Fruit fly (Drosophila melanogaster) whole organism, embryonic: Measurements from ENCODE around the gene CG7530.

ENCODE experiments used
- ATbp ChIP-seq: fragments of 200-800 bp; sonication (Bioruptor generic); optimal IDR thresholded peaks from 2 replicates; lab custom pipeline; 2017; ENCODE audit warnings: missing biosample characterization, mild to moderate bottlenecking, missing genetic modification characterization, missing genetic modification reagents
- CG11504 ChIP-seq: fragments of 200-800 bp; sonication (Bioruptor generic); optimal IDR thresholded peaks from 3 replicates; lab custom pipeline; 2019; ENCODE audit warnings: missing biosample characterization, mild to moderate bottlenecking, missing genetic modification characterization, moderate library complexity
- CG12071 ChIP-seq: fragments of 200-800 bp; sonication (Bioruptor generic); optimal IDR thresholded peaks from 3 replicates; lab custom pipeline; 2018; ENCODE audit warnings: missing biosample characterization, mild to moderate bottlenecking, missing genetic modification characterization
- CG12391 ChIP-seq: fragments of 200-800 bp; sonication (Bioruptor generic); optimal IDR thresholded peaks from 3 replicates; lab custom pipeline; 2018; ENCODE audit warnings: missing biosample characterization, mild to moderate bottlenecking, missing genetic modification characterization, moderate library complexity
- CG13424 ChIP-seq: fragments of 200-800 bp; sonication (Bioruptor generic); optimal IDR thresholded peaks from 2 replicates; lab custom pipeline; 2019; ENCODE audit warnings: missing biosample characterization, mild to moderate bottlenecking, missing genetic modification characterization, moderate library complexity
- CG14710 ChIP-seq: fragments of 200-800 bp; sonication (Bioruptor generic); optimal IDR thresholded peaks from 3 replicates; lab custom pipeline; 2019; ENCODE audit warnings: missing biosample characterization, mild to moderate bottlenecking, missing genetic modification characterization, moderate library complexity
- CG1529 ChIP-seq: fragments of 200-800 bp; sonication (Bioruptor generic); optimal IDR thresholded peaks from 3 replicates; lab custom pipeline; 2018; ENCODE audit warnings: missing biosample characterization, missing genetic modification characterization
- CG17568 ChIP-seq: fragments of 200-800 bp; sonication (Bioruptor generic); optimal IDR thresholded peaks from 2 replicates; lab custom pipeline; 2018; ENCODE audit warnings: missing biosample characterization, mild to moderate bottlenecking, missing genetic modification characterization, moderate library complexity
- CG17802 ChIP-seq: fragments of 200-800 bp; sonication (Bioruptor generic); optimal IDR thresholded peaks from 2 replicates; lab custom pipeline; 2018; ENCODE audit warnings: missing biosample characterization, mild to moderate bottlenecking, missing genetic modification characterization, moderate library complexity
- CG2116 ChIP-seq: fragments of 200-800 bp; sonication (Bioruptor generic); optimal IDR thresholded peaks from 3 replicates; lab custom pipeline; 2018; ENCODE audit warnings: missing biosample characterization, mild to moderate bottlenecking, missing genetic modification characterization
- CG3163 ChIP-seq: fragments of 200-800 bp; sonication (Bioruptor generic); optimal IDR thresholded peaks from 3 replicates; lab custom pipeline; 2016; ENCODE audit warnings: missing biosample characterization, missing genetic modification characterization
- CG3838 ChIP-seq: fragments of 200-800 bp; sonication (Bioruptor generic); optimal IDR thresholded peaks from 3 replicates; lab custom pipeline; 2016; ENCODE audit warnings: missing biosample characterization, missing genetic modification characterization
- CG42726 ChIP-seq: fragments of 200-800 bp; sonication (Bioruptor generic); IDR thresholded peaks from 2 replicates; pipeline ENCODE4 v1.3.6; 2022; ENCODE audit warnings: missing biosample characterization, missing genetic modification characterization; ENCODE audit not compliant: partially characterized antibody
- CG4282 ChIP-seq: fragments of 200-800 bp; sonication (Bioruptor generic); optimal IDR thresholded peaks from 2 replicates; lab custom pipeline; 2016; ENCODE audit warnings: missing biosample characterization, missing genetic modification characterization
- CG4707 ChIP-seq: fragments of 200-800 bp; sonication (Bioruptor generic); optimal IDR thresholded peaks from 2 replicates; lab custom pipeline; 2018; ENCODE audit warnings: missing biosample characterization, mild to moderate bottlenecking, missing genetic modification characterization, moderate library complexity
- CG6272 ChIP-seq: fragments of 200-800 bp; sonication (Bioruptor generic); IDR thresholded peaks from 2 replicates; pipeline ENCODE4 v1.3.6; 2022; ENCODE audit warnings: missing biosample characterization, missing genetic modification characterization
- CG7786 ChIP-seq: fragments of 200-800 bp; sonication (Bioruptor generic); optimal IDR thresholded peaks from 2 replicates; lab custom pipeline; 2016; ENCODE audit warnings: missing biosample characterization, missing genetic modification characterization
- CG7839 ChIP-seq: fragments of 200-800 bp; sonication (Bioruptor generic); optimal IDR thresholded peaks from 3 replicates; lab custom pipeline; 2018; ENCODE audit warnings: missing biosample characterization, mild to moderate bottlenecking, missing genetic modification characterization, moderate library complexity
- CG8765 ChIP-seq: fragments of 200-800 bp; sonication (Bioruptor generic); IDR thresholded peaks from 2 replicates; pipeline ENCODE4 v1.3.6; 2022; ENCODE audit warnings: missing biosample characterization, missing genetic modification characterization
- CG8944 ChIP-seq: fragments of 200-800 bp; sonication (Bioruptor generic); optimal IDR thresholded peaks from 3 replicates; lab custom pipeline; 2016; ENCODE audit warnings: missing biosample characterization, missing genetic modification characterization
- Ets65A ChIP-seq: fragments of 200-800 bp; sonication (Bioruptor generic); peaks from one replicate; lab custom pipeline; 2016; ENCODE audit warnings: missing biosample characterization, missing genetic modification characterization
- HLHmδ ChIP-seq: fragments of 200-800 bp; sonication (Bioruptor generic); optimal IDR thresholded peaks from 2 replicates; lab custom pipeline; 2018; ENCODE audit warnings: missing biosample characterization, mild to moderate bottlenecking, missing genetic modification characterization, moderate library complexity
- Hr3 ChIP-seq: fragments of 200-800 bp; sonication (Bioruptor generic); optimal IDR thresholded peaks from 3 replicates; lab custom pipeline; 2016; ENCODE audit warnings: missing biosample characterization, missing genetic modification characterization
- NfI ChIP-seq: fragments of 200-800 bp; sonication (Bioruptor generic); optimal IDR thresholded peaks from 3 replicates; lab custom pipeline; 2018; ENCODE audit warnings: missing biosample characterization, mild to moderate bottlenecking, missing genetic modification characterization, moderate library complexity
- Opbp ChIP-seq: fragments of 200-800 bp; sonication (Bioruptor generic); IDR thresholded peaks from 3 replicates; pipeline ENCODE4 v1.3.6; 2022; ENCODE audit warnings: missing biosample characterization, missing genetic modification characterization; ENCODE audit not compliant: partially characterized antibody
- Optix ChIP-seq: fragments of 200-800 bp; sonication (Bioruptor generic); IDR thresholded peaks from 3 replicates; pipeline ENCODE4 v1.3.6; 2022; ENCODE audit warnings: missing biosample characterization, missing genetic modification characterization
- Vsx1 ChIP-seq: fragments of 200-800 bp; sonication (Bioruptor generic); optimal IDR thresholded peaks from 2 replicates; lab custom pipeline; 2017; ENCODE audit warnings: missing biosample characterization, mild to moderate bottlenecking, missing genetic modification characterization, missing genetic modification reagents
- bsh ChIP-seq, 2 experiments: fragments of 200-800 bp; sonication (Bioruptor generic); optimal IDR thresholded peaks; 2 replicates each; lab custom pipeline; 2017 to 2018; ENCODE audit warnings: mild to moderate bottlenecking in 2 of 2, missing biosample characterization in 2 of 2, missing genetic modification characterization in 2 of 2, moderate library complexity in 1 of 2
- chif ChIP-seq, 2 experiments: fragments of 200-800 bp; sonication (Bioruptor generic); optimal IDR thresholded peaks; 3 replicates each; lab custom pipeline; 2016; ENCODE audit warnings: missing biosample characterization in 2 of 2, missing genetic modification characterization in 2 of 2
- dmrt11E ChIP-seq: fragments of 200-800 bp; sonication (Bioruptor generic); optimal IDR thresholded peaks from 3 replicates; lab custom pipeline; 2018; ENCODE audit warnings: missing biosample characterization, mild to moderate bottlenecking, missing genetic modification characterization, moderate library complexity
- grau ChIP-seq: fragments of 200-800 bp; optimal IDR thresholded peaks from 3 replicates; lab custom pipeline; 2019; ENCODE audit warnings: missing biosample characterization, mild to moderate bottlenecking, missing genetic modification characterization, moderate library complexity
- her ChIP-seq: fragments of 200-800 bp; sonication (Bioruptor generic); optimal IDR thresholded peaks from 2 replicates; lab custom pipeline; 2016; ENCODE audit warnings: missing biosample characterization, missing genetic modification characterization
- ken ChIP-seq: fragments of 200-800 bp; sonication (Bioruptor generic); IDR thresholded peaks from 3 replicates; pipeline ENCODE4 v1.3.6; 2022; ENCODE audit warnings: missing biosample characterization, missing genetic modification characterization
- kni ChIP-seq: fragments of 200-800 bp; sonication (Bioruptor generic); optimal IDR thresholded peaks from 3 replicates; lab custom pipeline; 2017; ENCODE audit warnings: mild to moderate bottlenecking, missing biosample characterization, missing genetic modification reagents, missing genetic modification characterization
- lola ChIP-seq, 3 experiments: fragments of >200 bp in 2 of 3; fragments of 200-800 bp in 1 of 3; sonication (Bioruptor generic) in 1 of 3; optimal IDR thresholded peaks; 2 replicates each; lab custom pipeline; 2017 to 2019; ENCODE audit warnings: missing biosample characterization in 3 of 3, missing genetic modification characterization in 3 of 3, mild to moderate bottlenecking in 1 of 3, moderate library complexity in 1 of 3
- mirr ChIP-seq: fragments of 200-800 bp; sonication (Bioruptor generic); optimal IDR thresholded peaks from 3 replicates; lab custom pipeline; 2018; ENCODE audit warnings: missing biosample characterization, mild to moderate bottlenecking, missing genetic modification characterization
- nerfin-1 ChIP-seq: fragments of 200-800 bp; sonication (Bioruptor generic); optimal IDR thresholded peaks from 3 replicates; lab custom pipeline; 2019; ENCODE audit warnings: missing biosample characterization, mild to moderate bottlenecking, missing genetic modification characterization, moderate library complexity
- pb ChIP-seq: fragments of 200-800 bp; sonication (Bioruptor generic); optimal IDR thresholded peaks from 3 replicates; lab custom pipeline; 2016; ENCODE audit warnings: missing biosample characterization, missing genetic modification characterization
- phol ChIP-seq: fragments of 200-800 bp; sonication (Bioruptor generic); optimal IDR thresholded peaks from 3 replicates; lab custom pipeline; 2018; ENCODE audit warnings: missing biosample characterization, mild to moderate bottlenecking, missing genetic modification characterization, moderate library complexity
- prd ChIP-seq, 3 experiments: fragments of >200 bp in 2 of 3; fragments of 200-800 bp in 1 of 3; sonication (Bioruptor generic) in 1 of 3; optimal IDR thresholded peaks in 2 of 3; IDR thresholded peaks in 1 of 3; 2 replicates in 2 of 3; 3 replicates in 1 of 3; pipeline versions ENCODE4 v1.3.6 to Lab custom; 2017 to 2022; ENCODE audit warnings: missing biosample characterization in 1 of 3, missing genetic modification characterization in 1 of 3
- tgo ChIP-seq: fragments of 200-800 bp; sonication (Bioruptor generic); IDR thresholded peaks from 3 replicates; pipeline ENCODE4 v1.3.6; 2022; ENCODE audit warnings: missing biosample characterization, missing genetic modification characterization
- toy ChIP-seq: fragments of 200-800 bp; sonication (Bioruptor generic); IDR thresholded peaks from 2 replicates; pipeline ENCODE4 v1.3.6; 2022; ENCODE audit warnings: missing biosample characterization, missing genetic modification characterization
- unpg ChIP-seq: fragments of 200-800 bp; sonication (Bioruptor generic); optimal IDR thresholded peaks from 3 replicates; lab custom pipeline; 2018; ENCODE audit warnings: missing biosample characterization, mild to moderate bottlenecking, missing genetic modification characterization, moderate library complexity
- usp ChIP-seq: fragments of >200 bp; optimal IDR thresholded peaks from 2 replicates; lab custom pipeline; 2017; ENCODE audit warnings: missing biosample characterization, missing genetic modification characterization
- vvl ChIP-seq: fragments of 200-800 bp; sonication (Bioruptor generic); IDR thresholded peaks from 2 replicates; pipeline ENCODE4 v1.3.6; 2022; ENCODE audit warnings: missing biosample characterization, missing genetic modification characterization
- wek ChIP-seq: fragments of 200-800 bp; sonication (Bioruptor generic); optimal IDR thresholded peaks from 3 replicates; lab custom pipeline; 2018; ENCODE audit warnings: missing biosample characterization, mild to moderate bottlenecking, missing genetic modification characterization, moderate library complexity
- z ChIP-seq: fragments of 200-800 bp; sonication (Bioruptor generic); IDR thresholded peaks from 3 replicates; pipeline ENCODE4 v1.3.6; 2022; ENCODE audit warnings: missing biosample characterization, missing genetic modification characterization

The CG7530 gene

DNA sequence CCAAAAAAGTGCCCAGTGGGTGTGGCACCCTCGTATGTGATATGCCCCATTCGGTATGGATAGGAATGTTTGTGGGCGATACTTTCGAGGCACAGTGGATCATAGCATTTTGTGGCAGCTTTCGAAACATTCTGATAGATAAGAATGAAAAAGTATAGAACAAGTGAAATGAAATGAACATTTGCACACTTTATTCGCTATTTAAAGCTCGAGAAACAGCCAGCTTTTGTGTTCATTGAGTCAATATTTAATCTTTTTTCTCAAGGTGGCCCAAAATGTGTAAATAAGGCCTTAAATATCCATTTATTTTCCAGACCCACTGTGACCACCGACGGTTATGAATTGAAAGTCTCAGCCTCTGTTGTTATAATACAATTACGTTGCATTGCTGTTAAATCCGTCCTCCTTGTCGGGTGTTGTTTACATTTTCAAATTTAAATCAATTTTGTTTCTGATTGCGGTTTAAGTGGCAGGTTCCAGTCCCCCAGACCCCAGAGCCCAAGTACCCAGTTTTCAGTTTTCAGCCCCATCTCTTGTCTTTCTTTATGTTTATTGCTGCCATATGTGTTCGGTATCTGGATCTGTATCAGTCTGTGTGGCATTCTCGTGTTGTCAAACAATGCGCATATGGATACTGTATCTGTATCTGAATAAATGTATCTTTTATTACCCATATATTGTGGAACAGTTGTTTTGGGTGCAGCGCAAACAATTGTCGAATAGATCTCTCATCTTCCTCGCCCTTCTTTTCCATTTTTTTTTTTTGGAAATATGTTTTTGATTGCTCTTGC, 13.2 kb upstream of the CG7530 start (continued):
- TF ChIP-seq CG7839 (tag; lab: Kevin White, UChicago): peak; percentile 7
- peak; percentile 1 for TF ChIP-seq CG12391
- TF ChIP-seq Opbp (GFP tag; lab: Robert Waterston, UW): no peak
- peak; percentile 35; the same call in 1 of the 2 replicates for TF ChIP-seq vvl (GFP tag; lab: Robert Waterston, UW)
- TF ChIP-seq CG3163: no peak
- peak; percentile 33 for TF ChIP-seq CG1529 (GFP tag; lab: Kevin White, UChicago)
- peak; percentile 9 for TF ChIP-seq her (GFP tag; lab: Kevin White, UChicago)
- no peak for TF ChIP-seq CG12071 (GFP tag; lab: Kevin White, UChicago)
- TF ChIP-seq CG8765 (GFP tag; lab: Robert Waterston, UW): no peak
- TF ChIP-seq dmrt11E (tag; lab: Kevin White, UChicago): peak; percentile 10
- no peak for TF ChIP-seq CG17802 (tag; lab: Kevin White, UChicago)
- no peak for TF ChIP-seq pb
- TF ChIP-seq tgo (GFP tag; lab: Robert Waterston, UW): peak; percentile 45; the same call in 1 of the 3 replicates
- peak; percentile 73 for TF ChIP-seq CG4707
- no peak for TF ChIP-seq HLHmδ (GFP tag; lab: Kevin White, UChicago)
- TF ChIP-seq CG4282: no peak
- no peak for TF ChIP-seq CG3838 (GFP tag; lab: Kevin White, UChicago)
- TF ChIP-seq CG2116 (GFP tag; lab: Kevin White, UChicago): no peak
- TF ChIP-seq usp (GFP tag; lab: Kevin White, UChicago): no peak
- peak; percentile 36 for TF ChIP-seq CG13424 (tag; lab: Kevin White, UChicago)
- TF ChIP-seq bsh (GFP tag; optimal IDR thresholded peaks at IDR 0.05; lab: Kevin White, UChicago): peak in 1 of 2 experiments; percentile 72
- TF ChIP-seq grau (tag; lab: Kevin White, UChicago): peak; percentile 35
- TF ChIP-seq Optix (GFP tag; lab: Robert Waterston, UW): no peak
- no peak for TF ChIP-seq chif (GFP tag; optimal IDR thresholded peaks at IDR 0.05; lab: Kevin White, UChicago)
- TF ChIP-seq z (GFP tag; lab: Robert Waterston, UW): peak; percentile 21; the same call in 1 of the 3 replicates
- TF ChIP-seq Vsx1: no peak
- peak; percentile 60 for TF ChIP-seq Ets65A (GFP tag; lab: Kevin White, UChicago)
- peak; percentile 51 for TF ChIP-seq unpg (GFP tag; lab: Kevin White, UChicago)
- TF ChIP-seq toy (GFP tag; lab: Robert Waterston, UW): 0 out of 2 replicates have a peak, but pooled peaks have one; percentile 30
- TF ChIP-seq lola (GFP tag; optimal IDR thresholded peaks at IDR 0.05; lab: Kevin White, UChicago): peak in 1 of 3 experiments; percentile 39
- TF ChIP-seq kni: peak; percentile 12
- peak; percentile 45 for TF ChIP-seq CG11504 (tag; lab: Kevin White, UChicago)
- TF ChIP-seq CG17568 (GFP tag; lab: Kevin White, UChicago): peak; percentile 16
- TF ChIP-seq CG42726: no peak
- TF ChIP-seq ken: no peak
- peak; percentile 6 for TF ChIP-seq nerfin-1 (tag; lab: Kevin White, UChicago)
- TF ChIP-seq CG6272 (GFP tag; lab: Robert Waterston, UW): no peak
- no peak for TF ChIP-seq mirr (GFP tag; lab: Kevin White, UChicago)
- TF ChIP-seq CG7786 (GFP tag; lab: Kevin White, UChicago): peak; percentile 16
- peak; percentile 51 for TF ChIP-seq ATbp
- TF ChIP-seq CG14710: peak; percentile 13
- TF ChIP-seq Hr3 (GFP tag; lab: Kevin White, UChicago): peak; percentile 10
- TF ChIP-seq CG8944 (GFP tag; lab: Kevin White, UChicago): no peak
- TF ChIP-seq phol: peak; percentile 38
- no peak for TF ChIP-seq wek (GFP tag; lab: Kevin White, UChicago)
- TF ChIP-seq prd (optimal IDR thresholded peaks at IDR 0.05; lab: Kevin White, UChicago): no peak
- TF ChIP-seq prd (GFP tag; IDR thresholded peaks at IDR 0.05; lab: Robert Waterston, UW): 0 out of 3 replicates have a peak, but pooled peaks have one; percentile 10
- peak; percentile 1 for TF ChIP-seq NfI (GFP tag; lab: Kevin White, UChicago)
